Fruit fly (Drosophila melanogaster) whole organism, embryonic: ENCODE results near the gene Pex3.

Source experiments
- Atf3 ChIP-seq: fragments of 200-800 bp; sonication (Bioruptor generic); optimal IDR thresholded peaks from 3 replicates; lab custom pipeline; 2016; ENCODE audit warnings: missing biosample characterization, missing genetic modification characterization
- BEAF-32 ChIP-seq: fragments of 200-800 bp; sonication (Bioruptor generic); optimal IDR thresholded peaks from 3 replicates; lab custom pipeline; 2017; ENCODE audit warnings: missing biosample characterization, missing genetic modification characterization, mild to moderate bottlenecking, moderate library complexity, missing genetic modification reagents
- CG10979 ChIP-seq: fragments of 200-800 bp; sonication (Bioruptor generic); optimal IDR thresholded peaks from 2 replicates; lab custom pipeline; 2018; ENCODE audit warnings: missing biosample characterization, mild to moderate bottlenecking, missing genetic modification characterization, moderate library complexity
- CG11696 ChIP-seq: fragments of 200-800 bp; sonication (Bioruptor generic); IDR thresholded peaks from 2 replicates; pipeline ENCODE4 v1.3.6; 2022; ENCODE audit warnings: missing biosample characterization, missing genetic modification characterization
- CG13287 ChIP-seq: fragments of 200-800 bp; sonication (Bioruptor generic); IDR thresholded peaks from 2 replicates; pipeline ENCODE4 v1.3.6; 2022; ENCODE audit warnings: missing biosample characterization, missing genetic modification characterization; ENCODE audit not compliant: partially characterized antibody
- CG14710 ChIP-seq: fragments of 200-800 bp; sonication (Bioruptor generic); optimal IDR thresholded peaks from 3 replicates; lab custom pipeline; 2019; ENCODE audit warnings: missing biosample characterization, mild to moderate bottlenecking, missing genetic modification characterization, moderate library complexity
- CG15601 ChIP-seq: fragments of 200-800 bp; sonication (Bioruptor generic); optimal IDR thresholded peaks from 3 replicates; lab custom pipeline; 2019; ENCODE audit warnings: missing biosample characterization, mild to moderate bottlenecking, missing genetic modification characterization, moderate library complexity
- CG1603 ChIP-seq: fragments of 200-800 bp; sonication (Bioruptor generic); optimal IDR thresholded peaks from 2 replicates; lab custom pipeline; 2019; ENCODE audit warnings: missing biosample characterization, mild to moderate bottlenecking, missing genetic modification characterization, moderate library complexity
- CG1647 ChIP-seq: fragments of 200-800 bp; sonication (Bioruptor generic); optimal IDR thresholded peaks from 3 replicates; lab custom pipeline; 2016; ENCODE audit warnings: missing biosample characterization, missing genetic modification characterization
- CG16813 ChIP-seq: fragments of 200-800 bp; sonication (Bioruptor generic); IDR thresholded peaks from 3 replicates; pipeline ENCODE4 v1.3.6; 2022; ENCODE audit warnings: missing biosample characterization, missing genetic modification characterization; ENCODE audit not compliant: partially characterized antibody
- CG17568 ChIP-seq: fragments of 200-800 bp; sonication (Bioruptor generic); optimal IDR thresholded peaks from 2 replicates; lab custom pipeline; 2018; ENCODE audit warnings: missing biosample characterization, mild to moderate bottlenecking, missing genetic modification characterization, moderate library complexity
- CG2875 ChIP-seq: fragments of 200-800 bp; sonication (Bioruptor generic); optimal IDR thresholded peaks from 2 replicates; lab custom pipeline; 2017; ENCODE audit warnings: missing biosample characterization, mild to moderate bottlenecking, missing genetic modification characterization, missing genetic modification reagents
- CG3163 ChIP-seq: fragments of 200-800 bp; sonication (Bioruptor generic); optimal IDR thresholded peaks from 3 replicates; lab custom pipeline; 2016; ENCODE audit warnings: missing biosample characterization, missing genetic modification characterization
- CG32767 ChIP-seq: fragments of 200-800 bp; sonication (Bioruptor generic); IDR thresholded peaks from 2 replicates; pipeline ENCODE4 v1.3.6; 2022; ENCODE audit warnings: missing biosample characterization, missing genetic modification characterization
- CG4617 ChIP-seq: fragments of 200-800 bp; sonication (Bioruptor generic); optimal IDR thresholded peaks from 3 replicates; lab custom pipeline; 2016; ENCODE audit warnings: missing biosample characterization, missing genetic modification characterization, borderline replicate concordance
- CG4707 ChIP-seq: fragments of 200-800 bp; sonication (Bioruptor generic); optimal IDR thresholded peaks from 2 replicates; lab custom pipeline; 2018; ENCODE audit warnings: missing biosample characterization, mild to moderate bottlenecking, missing genetic modification characterization, moderate library complexity
- CG4730 ChIP-seq: fragments of 200-800 bp; sonication (Bioruptor generic); IDR thresholded peaks from 2 replicates; pipeline ENCODE4 v1.3.6; 2022; ENCODE audit warnings: missing biosample characterization, missing genetic modification characterization
- CG5180 ChIP-seq: fragments of 200-800 bp; sonication (Bioruptor generic); optimal IDR thresholded peaks from 3 replicates; lab custom pipeline; 2017; ENCODE audit warnings: missing biosample characterization, missing genetic modification characterization, mild to moderate bottlenecking, moderate library complexity, missing genetic modification reagents
- CG8089 ChIP-seq: fragments of 200-800 bp; sonication (Bioruptor generic); optimal IDR thresholded peaks from 3 replicates; lab custom pipeline; 2016; ENCODE audit warnings: missing biosample characterization, missing genetic modification characterization
- CHES-1-like ChIP-seq: fragments of 200-800 bp; sonication (Bioruptor generic); optimal IDR thresholded peaks from 2 replicates; lab custom pipeline; 2016; ENCODE audit warnings: missing biosample characterization, missing genetic modification characterization
- CTCF ChIP-seq: fragments of 200-800 bp; sonication (Bioruptor generic); optimal IDR thresholded peaks from 2 replicates; lab custom pipeline; 2017; ENCODE audit warnings: missing biosample characterization, mild to moderate bottlenecking, missing genetic modification characterization, moderate library complexity
- Dp ChIP-seq: fragments of 200-800 bp; sonication (Bioruptor generic); optimal IDR thresholded peaks from 2 replicates; lab custom pipeline; 2018; ENCODE audit warnings: missing biosample characterization, mild to moderate bottlenecking, missing genetic modification characterization, moderate library complexity
- Dref ChIP-seq: fragments of 200-800 bp; sonication (Bioruptor generic); IDR thresholded peaks from 2 replicates; pipeline ENCODE4 v1.3.6; 2022; ENCODE audit warnings: missing biosample characterization, missing genetic modification characterization
- Elba2 ChIP-seq: fragments of 200-800 bp; sonication (Bioruptor generic); optimal IDR thresholded peaks from 3 replicates; lab custom pipeline; 2016; ENCODE audit warnings: missing biosample characterization, missing genetic modification characterization
- Ets65A ChIP-seq: fragments of 200-800 bp; sonication (Bioruptor generic); peaks from one replicate; lab custom pipeline; 2016; ENCODE audit warnings: missing biosample characterization, missing genetic modification characterization
- Fer2 ChIP-seq: fragments of 200-800 bp; sonication (Bioruptor generic); optimal IDR thresholded peaks from 2 replicates; lab custom pipeline; 2018; ENCODE audit warnings: missing biosample characterization, mild to moderate bottlenecking, missing genetic modification characterization, moderate library complexity
- HLH4C ChIP-seq: fragments of 200-800 bp; sonication (Bioruptor generic); IDR thresholded peaks from 3 replicates; pipeline ENCODE4 v1.3.6; 2022; ENCODE audit warnings: missing biosample characterization, missing genetic modification characterization; ENCODE audit not compliant: partially characterized antibody
- Hr78 ChIP-seq, 2 experiments: fragments of 200-800 bp in 1 of 2; fragments of >200 bp in 1 of 2; sonication (Bioruptor generic) in 1 of 2; optimal IDR thresholded peaks; 2 replicates each; lab custom pipeline; 2017 to 2019; ENCODE audit warnings: missing biosample characterization in 2 of 2, missing genetic modification characterization in 2 of 2, mild to moderate bottlenecking in 1 of 2, moderate library complexity in 1 of 2
- MESR4 ChIP-seq: fragments of 200-800 bp; sonication (Bioruptor generic); optimal IDR thresholded peaks from 2 replicates; lab custom pipeline; 2018; ENCODE audit warnings: missing biosample characterization, mild to moderate bottlenecking, missing genetic modification characterization, moderate library complexity
- Med ChIP-seq: fragments of 200-800 bp; sonication (Bioruptor generic); peaks from one replicate; lab custom pipeline; 2016; ENCODE audit warnings: missing biosample characterization, missing genetic modification characterization, mild to moderate bottlenecking, inconsistent platforms, moderate library complexity
- Myb ChIP-seq: fragments of 200-800 bp; sonication (Bioruptor generic); optimal IDR thresholded peaks from 2 replicates; lab custom pipeline; 2016; ENCODE audit warnings: missing biosample characterization, missing genetic modification characterization
- Neu2 ChIP-seq: fragments of 200-800 bp; sonication (Bioruptor generic); optimal IDR thresholded peaks from 3 replicates; lab custom pipeline; 2016; ENCODE audit warnings: missing biosample characterization, missing genetic modification characterization, borderline replicate concordance
- Opbp ChIP-seq: fragments of 200-800 bp; sonication (Bioruptor generic); IDR thresholded peaks from 3 replicates; pipeline ENCODE4 v1.3.6; 2022; ENCODE audit warnings: missing biosample characterization, missing genetic modification characterization; ENCODE audit not compliant: partially characterized antibody
- Scr ChIP-seq: fragments of 200-800 bp; sonication (Bioruptor generic); IDR thresholded peaks from 2 replicates; pipeline ENCODE4 v1.3.6; 2022; ENCODE audit warnings: missing biosample characterization, missing genetic modification characterization; ENCODE audit not compliant: partially characterized antibody
- Spps ChIP-seq: fragments of 200-800 bp; sonication (Bioruptor generic); optimal IDR thresholded peaks from 2 replicates; lab custom pipeline; 2018; ENCODE audit warnings: missing biosample characterization, mild to moderate bottlenecking, missing genetic modification characterization
- Sry-δ ChIP-seq: fragments of 200-800 bp; sonication (Bioruptor generic); optimal IDR thresholded peaks from 2 replicates; lab custom pipeline; 2016; ENCODE audit warnings: missing biosample characterization, missing genetic modification characterization
- Xbp1 ChIP-seq: fragments of 200-800 bp; sonication (Bioruptor generic); optimal IDR thresholded peaks from 3 replicates; lab custom pipeline; 2016; ENCODE audit warnings: missing biosample characterization, mild to moderate bottlenecking, missing genetic modification characterization
- ab ChIP-seq: fragments of 200-800 bp; sonication (Bioruptor generic); optimal IDR thresholded peaks from 2 replicates; lab custom pipeline; 2016; ENCODE audit warnings: missing biosample characterization, missing genetic modification characterization
- chinmo ChIP-seq: fragments of 200-800 bp; sonication (Bioruptor generic); IDR thresholded peaks from 4 replicates; pipeline ENCODE4 v1.3.6; 2022; ENCODE audit warnings: missing biosample characterization, missing genetic modification characterization; ENCODE audit not compliant: partially characterized antibody
- chn ChIP-seq: fragments of 200-800 bp; sonication (Bioruptor generic); optimal IDR thresholded peaks from 2 replicates; lab custom pipeline; 2016; ENCODE audit warnings: missing biosample characterization, missing genetic modification characterization
- danr ChIP-seq: fragments of 200-800 bp; sonication (Bioruptor generic); IDR thresholded peaks from 2 replicates; pipeline ENCODE4 v1.3.6; 2022; ENCODE audit warnings: missing biosample characterization, missing genetic modification characterization
- dmrt11E ChIP-seq: fragments of 200-800 bp; sonication (Bioruptor generic); optimal IDR thresholded peaks from 3 replicates; lab custom pipeline; 2018; ENCODE audit warnings: missing biosample characterization, mild to moderate bottlenecking, missing genetic modification characterization, moderate library complexity
- fru ChIP-seq: fragments of >200 bp; optimal IDR thresholded peaks from 2 replicates; lab custom pipeline; 2017
- hb ChIP-seq: fragments of 200-800 bp; sonication (Bioruptor generic); IDR thresholded peaks from 3 replicates; pipeline ENCODE4 v1.3.6; 2022; ENCODE audit warnings: missing biosample characterization, missing genetic modification characterization; ENCODE audit not compliant: partially characterized antibody
- ind ChIP-seq: fragments of 200-800 bp; sonication (Bioruptor generic); optimal IDR thresholded peaks from 3 replicates; lab custom pipeline; 2016; ENCODE audit warnings: missing biosample characterization, missing genetic modification characterization
- kah ChIP-seq: fragments of 200-800 bp; sonication (Bioruptor generic); optimal IDR thresholded peaks from 2 replicates; lab custom pipeline; 2018; ENCODE audit warnings: missing biosample characterization, mild to moderate bottlenecking, missing genetic modification characterization
- pzg ChIP-seq: fragments of 200-800 bp; sonication (Bioruptor generic); optimal IDR thresholded peaks from 3 replicates; lab custom pipeline; 2018; ENCODE audit warnings: missing biosample characterization, mild to moderate bottlenecking, missing genetic modification characterization, moderate library complexity
- trem ChIP-seq: fragments of 200-800 bp; optimal IDR thresholded peaks from 3 replicates; lab custom pipeline; 2019; ENCODE audit warnings: missing biosample characterization, mild to moderate bottlenecking, missing genetic modification characterization, moderate library complexity
- twi ChIP-seq: fragments of 200-800 bp; optimal IDR thresholded peaks from 2 replicates; lab custom pipeline; 2019; ENCODE audit warnings: missing biosample characterization, mild to moderate bottlenecking, missing genetic modification characterization, moderate library complexity
- unc-4 ChIP-seq: fragments of 200-800 bp; sonication (Bioruptor generic); IDR thresholded peaks from 2 replicates; pipeline ENCODE4 v1.3.6; 2022; ENCODE audit warnings: missing biosample characterization, missing genetic modification characterization; ENCODE audit not compliant: partially characterized antibody

Gene Pex3

DNA sequence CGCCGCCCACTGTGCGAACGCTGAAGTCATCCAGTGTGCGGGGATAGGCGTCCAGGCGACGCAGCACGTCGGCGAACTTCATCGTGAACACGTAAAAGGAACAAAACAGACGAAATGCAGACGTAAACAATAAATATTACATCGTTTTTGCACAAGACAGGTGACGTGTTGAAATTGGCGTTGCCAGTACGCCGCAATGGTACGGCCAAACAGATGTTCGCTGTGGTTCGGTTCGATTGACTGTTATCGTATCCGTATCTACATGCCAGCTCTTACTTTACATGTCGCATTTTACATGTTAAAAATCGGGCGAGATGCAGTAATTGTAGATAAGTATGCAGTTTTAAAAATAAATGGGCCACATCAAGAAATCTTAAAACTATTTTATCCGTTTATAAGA lies 19.3 kb downstream of the Pex3 start, which contains the start of gene CG7011 (continued):
- TF ChIP-seq CG1647 (GFP tag; lab: Kevin White, UChicago) (no peak), Sry-δ (peak; percentile 43), chn (GFP tag; lab: Kevin White, UChicago) (no peak), Opbp (GFP tag; lab: Robert Waterston, UW) (peak; percentile 30; the same call in 1 of the 3 replicates), CHES-1-like (GFP tag; lab: Kevin White, UChicago) (peak; percentile 35), Ets65A (GFP tag; lab: Kevin White, UChicago) (peak; percentile 18), CTCF (GFP tag; lab: Kevin White, UChicago) (peak; percentile 79), chinmo (GFP tag; lab: Robert Waterston, UW) (no peak), CG17568 (GFP tag; lab: Kevin White, UChicago) (no peak), CG10979 (tag; lab: Kevin White, UChicago) (no peak), Myb (GFP tag; lab: Kevin White, UChicago) (peak; percentile 10), BEAF-32 (GFP tag; lab: Kevin White, UChicago) (peak; percentile 41), Med (GFP tag; lab: Kevin White, UChicago) (peak; percentile 86), danr (GFP tag; lab: Robert Waterston, UW) (no peak), Scr (peak; percentile 42), CG1603 (peak; percentile 30), CG2875 (no peak), trem (peak; percentile 52), CG13287 (GFP tag; lab: Robert Waterston, UW) (peak; percentile 66), CG14710 (tag; lab: Kevin White, UChicago) (peak; percentile 13), twi (tag; lab: Kevin White, UChicago) (peak; percentile 6), Fer2 (tag; lab: Kevin White, UChicago) (no peak), fru (lab: Kevin White, UChicago) (no peak), MESR4 (GFP tag; lab: Kevin White, UChicago) (peak; percentile 17), dmrt11E (tag; lab: Kevin White, UChicago) (no peak), CG32767 (GFP tag; lab: Robert Waterston, UW) (no peak), CG15601 (tag; lab: Kevin White, UChicago) (no peak), CG8089 (GFP tag; lab: Kevin White, UChicago) (no peak), hb (GFP tag; lab: Robert Waterston, UW) (0 out of 3 replicates have a peak, but pooled peaks have one; percentile 34), Xbp1 (peak; percentile 54), unc-4 (GFP tag; lab: Robert Waterston, UW) (peak; percentile 47), Elba2 (GFP tag; lab: Kevin White, UChicago) (no peak), CG11696 (GFP tag; lab: Robert Waterston, UW) (no peak), Dref (GFP tag; lab: Robert Waterston, UW) (peak; percentile 66), Dp (peak; percentile 37), pzg (GFP tag; lab: Kevin White, UChicago) (peak; percentile 57), CG3163 (no peak), Hr78 (GFP tag; optimal IDR thresholded peaks at IDR 0.05; lab: Kevin White, UChicago) (no peak), Spps (tag; lab: Kevin White, UChicago) (no peak), CG4707 (GFP tag; lab: Kevin White, UChicago) (no peak), CG4617 (GFP tag; lab: Kevin White, UChicago) (peak; percentile 26), HLH4C (GFP tag; lab: Robert Waterston, UW) (0 out of 3 replicates have a peak, but pooled peaks have one; percentile 46), CG5180 (peak; percentile 88), Atf3 (GFP tag; lab: Kevin White, UChicago) (no peak), ind (no peak), CG4730 (GFP tag; lab: Robert Waterston, UW) (no peak), CG16813 (GFP tag; lab: Robert Waterston, UW) (peak; percentile 61; the same call in 2 of the 3 replicates), Neu2 (GFP tag; lab: Kevin White, UChicago) (no peak), ab (GFP tag; lab: Kevin White, UChicago) (no peak), kah (peak; percentile 32)
- TF ChIP-seq, all 482 proteins: peak for 65
